Worm (Caenorhabditis elegans): Measurements from ENCODE around the gene npax-4.
A peak's percentile ranks its signal among the peaks of the same experiment; 100 is the strongest.

Gene npax-4

DNA sequence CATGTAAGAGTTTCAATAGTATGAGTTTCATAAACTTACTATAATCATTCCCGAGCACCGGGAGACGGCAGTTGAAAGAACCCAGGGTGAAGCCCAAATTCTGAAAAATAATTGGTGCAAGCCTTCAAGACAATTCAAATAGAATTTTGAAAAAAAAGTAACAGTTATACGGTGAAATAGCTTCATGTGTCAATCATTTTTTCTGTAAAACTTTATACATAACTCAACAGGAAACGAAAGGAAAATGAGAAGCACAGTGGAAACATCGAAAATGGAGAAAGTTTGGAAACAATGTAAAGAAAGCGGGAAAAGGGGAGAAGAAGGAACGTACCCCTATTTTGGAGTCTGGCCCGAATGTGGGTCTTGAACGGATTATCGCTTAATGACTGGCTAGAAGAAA, 6.8 kb downstream of the npax-4 start, which contains the start of gene C09G9.3:
Gene C09G9.3 (minus strand): TSS at position 101 of the 400 bp plus-strand sequence.
- TF ChIP-seq tbx-37 (GFP tag; conservative IDR thresholded peaks at IDR 0.05), result no peak
- no peak for TF ChIP-seq F13C5.2 (tag; optimal IDR thresholded peaks at IDR 0.05)
- no peak for TF ChIP-seq ceh-13 (GFP tag; optimal IDR thresholded peaks at IDR 0.05)
- no peak for TF ChIP-seq pes-1 (GFP tag; IDR thresholded peaks at IDR 0.05)
- no peak for TF ChIP-seq flt-1 (GFP tag; IDR thresholded peaks at IDR 0.05)
- TF ChIP-seq aly-1 (tag; optimal IDR thresholded peaks at IDR 0.05), result no peak
- TF ChIP-seq ama-1 (optimal IDR thresholded peaks at IDR 0.05), result no peak
- no peak for TF ChIP-seq hmbx-1 (tag; optimal IDR thresholded peaks at IDR 0.05)
- no peak for TF ChIP-seq tbx-11 (GFP tag; IDR thresholded peaks at IDR 0.05)
- no peak for TF ChIP-seq hmg-4 (GFP tag; optimal IDR thresholded peaks at IDR 0.05)
- no peak for TF ChIP-seq ceh-36 (tag; optimal IDR thresholded peaks at IDR 0.05)
- TF ChIP-seq hnd-1 (tag; optimal IDR thresholded peaks at IDR 0.05), result no peak
- no peak for TF ChIP-seq sea-1 (GFP tag; conservative IDR thresholded peaks at IDR 0.05)
- TF ChIP-seq scrt-1 (GFP tag; IDR thresholded peaks at IDR 0.05), result no peak
- no peak for TF ChIP-seq ets-7 (tag; optimal IDR thresholded peaks at IDR 0.05)
- TF ChIP-seq B0310.2 (tag; optimal IDR thresholded peaks at IDR 0.05), result no peak
- TF ChIP-seq tra-4 (tag; optimal IDR thresholded peaks at IDR 0.05), result no peak

DNA sequence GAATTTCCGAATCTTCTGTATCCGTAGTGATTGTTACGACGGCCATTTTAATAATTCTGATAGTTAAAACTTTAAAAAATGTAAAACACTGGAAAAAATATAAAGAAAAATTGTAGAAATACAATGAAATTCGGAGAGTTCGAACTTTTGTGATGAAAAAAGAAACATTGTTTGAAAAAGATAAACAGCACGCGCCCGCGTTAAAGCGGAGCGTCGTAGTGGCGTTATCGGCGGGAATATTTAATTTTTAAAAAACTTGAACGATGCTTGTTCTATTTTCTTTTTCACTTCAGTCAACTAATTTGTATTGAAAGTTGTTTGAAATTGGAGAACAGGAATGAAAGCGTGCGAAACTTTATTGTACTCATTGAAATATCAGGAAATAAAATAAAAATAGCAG, 10.1 kb downstream of the npax-4 start, which contains the start of gene npp-23:
Gene npp-23 (minus strand): TSS at position 56 of the 400 bp plus-strand sequence.
- TF ChIP-seq hmg-4 (GFP tag; optimal IDR thresholded peaks at IDR 0.05), result no peak
- TF ChIP-seq tra-4 (tag; optimal IDR thresholded peaks at IDR 0.05), result no peak
- no peak for TF ChIP-seq ets-7 (tag; optimal IDR thresholded peaks at IDR 0.05)
- no peak for TF ChIP-seq hnd-1 (tag; optimal IDR thresholded peaks at IDR 0.05)
- TF ChIP-seq ceh-13 (GFP tag; optimal IDR thresholded peaks at IDR 0.05), result no peak
- no peak for TF ChIP-seq tbx-37 (GFP tag; conservative IDR thresholded peaks at IDR 0.05)
- TF ChIP-seq F13C5.2 (tag; optimal IDR thresholded peaks at IDR 0.05), result no peak
- no peak for TF ChIP-seq aly-1 (tag; optimal IDR thresholded peaks at IDR 0.05)
- TF ChIP-seq flt-1 (GFP tag; IDR thresholded peaks at IDR 0.05), result no peak
- no peak for TF ChIP-seq scrt-1 (GFP tag; IDR thresholded peaks at IDR 0.05)
- no peak for TF ChIP-seq tbx-11 (GFP tag; IDR thresholded peaks at IDR 0.05)
- no peak for TF ChIP-seq ama-1 (optimal IDR thresholded peaks at IDR 0.05)
- TF ChIP-seq pes-1 (GFP tag; IDR thresholded peaks at IDR 0.05), result no peak
- no peak for TF ChIP-seq sea-1 (GFP tag; conservative IDR thresholded peaks at IDR 0.05)
- TF ChIP-seq hmbx-1 (tag; optimal IDR thresholded peaks at IDR 0.05), result no peak
- TF ChIP-seq ceh-36 (tag; optimal IDR thresholded peaks at IDR 0.05), result no peak
- no peak for TF ChIP-seq B0310.2 (tag; optimal IDR thresholded peaks at IDR 0.05)

DNA sequence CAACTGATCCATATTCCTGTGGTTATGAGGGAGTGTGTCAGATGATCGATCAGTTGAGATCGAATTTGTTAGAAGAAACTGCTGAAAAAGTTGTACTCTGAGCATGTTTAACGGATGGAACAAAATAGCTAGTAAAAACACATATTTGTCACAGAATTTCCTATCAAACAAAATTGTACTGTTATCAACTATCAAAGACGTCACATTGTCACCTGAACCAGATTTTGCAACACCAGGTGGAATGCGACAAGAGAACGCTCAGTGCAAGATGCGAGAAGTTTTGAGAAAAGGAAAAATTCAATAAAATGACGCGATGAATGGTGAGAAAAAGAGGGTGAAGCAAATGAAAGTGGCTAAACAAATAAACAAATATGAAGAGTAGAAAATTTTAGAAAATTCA, 12.1 kb downstream of the npax-4 start:
- TF ChIP-seq ceh-13 (GFP tag; optimal IDR thresholded peaks at IDR 0.05) (no peak), hmg-4 (GFP tag; optimal IDR thresholded peaks at IDR 0.05) (no peak), hmbx-1 (tag; optimal IDR thresholded peaks at IDR 0.05) (no peak), B0310.2 (tag; optimal IDR thresholded peaks at IDR 0.05) (no peak), tra-4 (tag; optimal IDR thresholded peaks at IDR 0.05) (no peak)

DNA sequence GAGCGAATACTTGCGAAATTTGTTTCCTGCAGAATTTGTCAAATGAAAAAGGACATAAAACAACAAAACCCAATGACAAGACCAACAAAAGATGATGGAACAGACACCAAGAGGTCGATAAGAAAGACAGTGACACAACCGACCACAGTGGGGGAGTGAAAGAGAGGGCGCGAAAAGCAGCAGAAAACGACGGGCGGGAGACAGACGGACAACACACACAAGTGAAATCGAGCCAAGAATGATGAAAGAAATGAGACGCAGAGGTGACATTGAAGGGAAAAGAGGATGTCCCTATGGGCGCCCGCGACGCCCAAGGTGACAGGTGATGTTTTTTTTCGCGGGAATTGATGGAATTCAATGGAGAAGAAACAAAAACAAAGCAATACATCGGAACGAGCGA, 13.6 kb downstream of the npax-4 start:
- peak; percentile 30 for TF ChIP-seq hmg-4 (GFP tag; optimal IDR thresholded peaks at IDR 0.05)
- TF ChIP-seq flt-1 (GFP tag; IDR thresholded peaks at IDR 0.05), result no peak

- TF ChIP-seq B0310.2 (tag; optimal IDR thresholded peaks at IDR 0.05) (no peak), hnd-1 (tag; optimal IDR thresholded peaks at IDR 0.05) (no peak), pes-1 (GFP tag; IDR thresholded peaks at IDR 0.05) (no peak), sea-1 (GFP tag; conservative IDR thresholded peaks at IDR 0.05) (no peak), hmg-4 (GFP tag; optimal IDR thresholded peaks at IDR 0.05) (no peak), hmbx-1 (tag; optimal IDR thresholded peaks at IDR 0.05) (no peak), F13C5.2 (tag; optimal IDR thresholded peaks at IDR 0.05) (no peak), tra-4 (tag; optimal IDR thresholded peaks at IDR 0.05) (no peak), tbx-11 (GFP tag; IDR thresholded peaks at IDR 0.05) (no peak), ama-1 (optimal IDR thresholded peaks at IDR 0.05) (no peak), ets-7 (tag; optimal IDR thresholded peaks at IDR 0.05) (no peak), ceh-36 (tag; optimal IDR thresholded peaks at IDR 0.05) (no peak), scrt-1 (GFP tag; IDR thresholded peaks at IDR 0.05) (no peak), tbx-37 (GFP tag; conservative IDR thresholded peaks at IDR 0.05) (no peak), ceh-13 (GFP tag; optimal IDR thresholded peaks at IDR 0.05) (no peak), aly-1 (tag; optimal IDR thresholded peaks at IDR 0.05) (no peak), flt-1 (GFP tag; IDR thresholded peaks at IDR 0.05) (no peak)
Observed at ce11 chrIV:8865343-8865742, 14.4 kb downstream of the npax-4 start, which contains the start of gene C09G9.1. C09G9.1 (minus strand) TSS chrIV:8865485.

DNA sequence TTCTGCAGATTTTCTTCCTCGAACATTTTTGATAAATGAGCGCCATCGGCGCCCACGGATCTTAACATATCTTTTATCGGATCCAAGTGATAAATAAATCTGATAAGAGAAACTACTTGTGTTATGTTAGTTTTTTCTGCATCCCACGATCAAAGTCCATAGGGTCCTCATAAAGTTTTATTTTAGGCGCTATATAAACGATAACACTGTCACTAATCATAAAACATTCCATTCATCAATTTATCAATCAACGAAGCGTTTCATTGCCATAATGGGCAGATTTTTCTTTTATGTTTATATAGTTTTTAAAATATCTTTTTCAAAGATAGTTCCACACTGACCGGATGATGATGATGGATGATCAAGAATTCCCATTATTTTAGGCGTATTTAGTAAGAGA, 15.0 kb downstream of the npax-4 start:
- TF ChIP-seq B0310.2 (tag; optimal IDR thresholded peaks at IDR 0.05), result no peak
- no peak for TF ChIP-seq flt-1 (GFP tag; IDR thresholded peaks at IDR 0.05)
- no peak for TF ChIP-seq ets-7 (tag; optimal IDR thresholded peaks at IDR 0.05)
- TF ChIP-seq hnd-1 (tag; optimal IDR thresholded peaks at IDR 0.05), result no peak
- no peak for TF ChIP-seq tbx-37 (GFP tag; conservative IDR thresholded peaks at IDR 0.05)
- no peak for TF ChIP-seq hmbx-1 (tag; optimal IDR thresholded peaks at IDR 0.05)
- no peak for TF ChIP-seq F13C5.2 (tag; optimal IDR thresholded peaks at IDR 0.05)
- no peak for TF ChIP-seq ceh-13 (GFP tag; optimal IDR thresholded peaks at IDR 0.05)
- no peak for TF ChIP-seq aly-1 (tag; optimal IDR thresholded peaks at IDR 0.05)
- no peak for TF ChIP-seq tra-4 (tag; optimal IDR thresholded peaks at IDR 0.05)
- TF ChIP-seq hmg-4 (GFP tag; optimal IDR thresholded peaks at IDR 0.05), result no peak
- TF ChIP-seq scrt-1 (GFP tag; IDR thresholded peaks at IDR 0.05), result no peak

- TF ChIP-seq ceh-13 (GFP tag; optimal IDR thresholded peaks at IDR 0.05), result no peak
- no peak for TF ChIP-seq sea-1 (GFP tag; conservative IDR thresholded peaks at IDR 0.05)
- no peak for TF ChIP-seq flt-1 (GFP tag; IDR thresholded peaks at IDR 0.05)
- no peak for TF ChIP-seq scrt-1 (GFP tag; IDR thresholded peaks at IDR 0.05)
- no peak for TF ChIP-seq ets-7 (tag; optimal IDR thresholded peaks at IDR 0.05)
- no peak for TF ChIP-seq aly-1 (tag; optimal IDR thresholded peaks at IDR 0.05)
- TF ChIP-seq tbx-11 (GFP tag; IDR thresholded peaks at IDR 0.05), result no peak
- TF ChIP-seq ama-1 (optimal IDR thresholded peaks at IDR 0.05), result no peak
Observed at ce11 chrIV:8855963-8856362, 23.7 kb downstream of the npax-4 start, which contains the start of gene T11B7.5. T11B7.5 (minus strand) TSS chrIV:8856063.

- TF ChIP-seq tbx-11 (GFP tag; IDR thresholded peaks at IDR 0.05) (no peak), scrt-1 (GFP tag; IDR thresholded peaks at IDR 0.05) (no peak), aly-1 (tag; optimal IDR thresholded peaks at IDR 0.05) (no peak), ama-1 (optimal IDR thresholded peaks at IDR 0.05) (no peak), hmg-4 (GFP tag; optimal IDR thresholded peaks at IDR 0.05) (no peak), hmbx-1 (tag; optimal IDR thresholded peaks at IDR 0.05) (no peak), flt-1 (GFP tag; IDR thresholded peaks at IDR 0.05) (no peak), tbx-37 (GFP tag; conservative IDR thresholded peaks at IDR 0.05) (no peak), pes-1 (GFP tag; IDR thresholded peaks at IDR 0.05) (no peak), F13C5.2 (tag; optimal IDR thresholded peaks at IDR 0.05) (no peak), hnd-1 (tag; optimal IDR thresholded peaks at IDR 0.05) (no peak), sea-1 (GFP tag; conservative IDR thresholded peaks at IDR 0.05) (no peak), B0310.2 (tag; optimal IDR thresholded peaks at IDR 0.05) (no peak)
Observed at ce11 chrIV:8853301-8853700, 26.4 kb downstream of the npax-4 start.
